Worm (Caenorhabditis elegans) whole organism, midembryonic: ENCODE results near the gene T24H7.9.

Experiments
- T22C8.4 ChIP-seq: fragments of 200-800 bp; sonication (Bioruptor generic); IDR thresholded peaks from 2 replicates; pipeline ENCODE4 v1.3.6; 2022; ENCODE audit warnings: missing genetic modification characterization, missing compliant biosample characterization
- cog-1 ChIP-seq: sonication (generic microtip); optimal IDR thresholded peaks from 2 replicates; lab custom pipeline; 2016; ENCODE audit warnings: missing genetic modification characterization, missing compliant biosample characterization
- flt-1 ChIP-seq: fragments of 200-800 bp; sonication (Bioruptor generic); IDR thresholded peaks from 2 replicates; pipeline ENCODE4 v1.3.6; 2022; ENCODE audit warnings: missing genetic modification characterization, missing compliant biosample characterization
- klf-2 ChIP-seq: fragments of 200-800 bp; sonication (Bioruptor generic); conservative IDR thresholded peaks from 2 replicates; pipeline ENCODE4 v1.3.6; 2022; ENCODE audit warnings: missing genetic modification reagents, missing genetic modification characterization, missing compliant biosample characterization
- med-1 ChIP-seq: sonication (generic microtip); optimal IDR thresholded peaks from 2 replicates; lab custom pipeline; 2017; ENCODE audit warnings: missing genetic modification characterization, mild to moderate bottlenecking, missing compliant biosample characterization, antibody characterized with exemption, missing genetic modification reagents; ENCODE audit not compliant: insufficient read depth
- ref-1 ChIP-seq: fragments of 200-800 bp; sonication (Bioruptor generic); conservative IDR thresholded peaks from 2 replicates; pipeline ENCODE4 v1.3.6; 2022; ENCODE audit warnings: missing genetic modification reagents, missing genetic modification characterization, missing compliant biosample characterization
- tab-1 ChIP-seq: fragments of 200-800 bp; sonication (Bioruptor generic); IDR thresholded peaks from 2 replicates; pipeline ENCODE4 v1.3.6; 2022; ENCODE audit warnings: missing genetic modification characterization, missing compliant biosample characterization
- ztf-23 ChIP-seq: fragments of 200-800 bp; sonication (Bioruptor generic); IDR thresholded peaks from 2 replicates; pipeline ENCODE4 v1.3.6; 2022; ENCODE audit warnings: missing genetic modification reagents, missing genetic modification characterization, missing compliant biosample characterization
- ztf-29 ChIP-seq: fragments of 200-800 bp; sonication (Bioruptor generic); IDR thresholded peaks from 2 replicates; pipeline ENCODE4 v1.3.6; 2022; ENCODE audit warnings: missing genetic modification reagents, missing genetic modification characterization, missing compliant biosample characterization

The T24H7.9 gene

DNA sequence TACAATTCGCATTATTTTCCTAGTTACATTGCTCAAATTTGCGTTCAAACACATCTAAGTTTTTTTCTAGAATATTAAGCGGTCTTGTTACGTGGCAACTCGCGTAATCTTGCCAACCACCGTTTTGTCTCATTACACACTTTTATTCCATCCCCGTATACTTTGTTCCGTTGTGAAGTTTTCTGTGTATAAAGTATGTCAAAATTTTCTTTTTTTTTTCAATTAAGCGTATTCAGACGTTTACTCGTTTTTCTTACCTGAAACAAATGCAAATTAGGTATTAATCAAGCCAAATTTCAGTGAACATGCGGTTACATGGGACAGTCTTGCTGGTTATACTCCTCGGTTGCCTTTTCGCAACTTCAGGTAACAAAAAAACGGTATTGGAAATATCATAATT, 11.7 kb upstream of the T24H7.9 start, which contains the start of gene T24H7.2:
Gene T24H7.2, plus strand, starts transcription at position 301 of the 400 bp plus-strand sequence.
- TF ChIP-seq ztf-23 (GFP tag; lab: Robert Waterston, UW) (no peak), cog-1 (tag; lab: Kevin White, UChicago) (no peak)

DNA sequence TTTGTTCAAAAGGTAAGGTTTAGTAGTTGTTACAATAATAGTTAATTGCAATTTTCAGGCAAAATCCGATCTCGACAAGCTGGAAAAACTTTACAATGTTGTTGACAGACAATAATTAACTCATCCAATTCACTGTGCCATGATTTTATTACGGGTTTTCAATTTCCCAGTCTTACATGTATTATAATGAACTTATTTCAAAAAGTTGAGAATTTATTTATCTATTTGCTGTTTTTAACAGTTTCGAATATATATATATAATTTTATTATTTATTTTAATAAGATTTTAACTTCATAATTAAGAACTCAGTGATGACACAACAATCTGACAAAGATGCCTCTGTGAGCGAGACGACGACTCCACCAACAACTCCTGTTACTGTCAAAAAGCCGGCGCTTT, 10.7 kb upstream of the T24H7.9 start, which contains the start of gene lelo-1:
Gene lelo-1, plus strand, starts transcription at position 301 of the 400 bp plus-strand sequence.
- no peak for TF ChIP-seq T22C8.4 (GFP tag; lab: Robert Waterston, UW)
- no peak for TF ChIP-seq flt-1
- TF ChIP-seq med-1 (GFP tag; lab: Kevin White, UChicago): no peak
- TF ChIP-seq ztf-29: no peak
- no peak for TF ChIP-seq ztf-23 (GFP tag; lab: Robert Waterston, UW)
- TF ChIP-seq ref-1: no peak
- no peak for TF ChIP-seq cog-1 (tag; lab: Kevin White, UChicago)
- TF ChIP-seq tab-1 (GFP tag; lab: Robert Waterston, UW): no peak
- TF ChIP-seq klf-2 (GFP tag; lab: Robert Waterston, UW): no peak

DNA sequence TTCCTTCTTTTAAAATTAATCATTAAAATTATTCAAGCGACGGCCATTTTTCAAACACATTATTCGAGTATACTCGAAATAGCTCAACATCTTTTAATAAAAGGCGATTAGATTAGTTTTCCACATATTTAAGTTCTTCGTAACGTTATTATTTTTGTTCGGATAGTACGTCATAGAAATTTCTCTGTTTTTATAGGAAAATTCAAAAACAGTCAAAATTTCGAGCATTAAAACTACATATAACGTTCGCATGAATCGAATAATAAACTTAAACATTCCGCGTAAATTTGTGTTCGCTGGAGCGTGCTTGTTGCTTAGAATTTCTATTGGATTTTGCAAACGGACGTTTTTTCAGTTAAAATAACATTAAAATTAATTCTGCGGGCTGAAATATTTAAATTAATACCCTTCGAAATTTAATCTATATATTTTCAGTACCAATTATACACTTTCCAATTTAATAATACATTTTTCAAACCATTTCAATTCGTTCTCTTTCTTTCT, 9.9 kb upstream of the T24H7.9 start, which contains the start of gene blos-4:
Gene blos-4, plus strand, starts transcription at position 51 of the 504 bp plus-strand sequence.
- no peak for TF ChIP-seq cog-1 (tag; lab: Kevin White, UChicago)
- no peak for TF ChIP-seq med-1 (GFP tag; lab: Kevin White, UChicago)
- no peak for TF ChIP-seq ztf-23 (GFP tag; lab: Robert Waterston, UW)
- no peak for TF ChIP-seq flt-1
- TF ChIP-seq tab-1 (GFP tag; lab: Robert Waterston, UW): no peak
- TF ChIP-seq T22C8.4 (GFP tag; lab: Robert Waterston, UW): no peak
- TF ChIP-seq klf-2 (GFP tag; lab: Robert Waterston, UW): no peak
- no peak for TF ChIP-seq ref-1
- TF ChIP-seq ztf-29: no peak

DNA sequence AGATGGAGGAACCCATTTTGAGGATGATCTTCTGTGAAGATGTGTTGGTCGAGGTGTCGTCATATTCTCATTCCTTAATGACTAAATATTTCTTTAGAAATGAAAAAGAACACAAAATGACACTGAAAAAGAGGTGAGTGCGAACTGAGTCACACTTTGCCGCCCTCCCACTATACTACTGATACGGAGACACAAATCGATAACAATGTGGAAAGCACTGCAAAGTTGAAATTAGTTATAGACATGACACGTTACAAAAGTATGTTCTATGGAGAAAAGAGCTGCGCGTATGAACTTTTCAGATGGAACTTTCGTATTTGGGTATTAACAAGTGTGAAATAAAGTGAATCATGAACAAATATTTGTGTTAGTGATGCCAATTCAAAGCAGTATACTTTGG, 8.9 kb upstream of the T24H7.9 start, which contains the start of gene tat-4:
Gene tat-4, minus strand, starts transcription at position 117 of the 400 bp plus-strand sequence.
- TF ChIP-seq cog-1 (tag; lab: Kevin White, UChicago) (no peak), ztf-23 (GFP tag; lab: Robert Waterston, UW) (no peak), ztf-29 (no peak), flt-1 (no peak), tab-1 (GFP tag; lab: Robert Waterston, UW) (no peak), med-1 (GFP tag; lab: Kevin White, UChicago) (no peak), ref-1 (no peak), T22C8.4 (GFP tag; lab: Robert Waterston, UW) (no peak), klf-2 (GFP tag; lab: Robert Waterston, UW) (no peak)

DNA sequence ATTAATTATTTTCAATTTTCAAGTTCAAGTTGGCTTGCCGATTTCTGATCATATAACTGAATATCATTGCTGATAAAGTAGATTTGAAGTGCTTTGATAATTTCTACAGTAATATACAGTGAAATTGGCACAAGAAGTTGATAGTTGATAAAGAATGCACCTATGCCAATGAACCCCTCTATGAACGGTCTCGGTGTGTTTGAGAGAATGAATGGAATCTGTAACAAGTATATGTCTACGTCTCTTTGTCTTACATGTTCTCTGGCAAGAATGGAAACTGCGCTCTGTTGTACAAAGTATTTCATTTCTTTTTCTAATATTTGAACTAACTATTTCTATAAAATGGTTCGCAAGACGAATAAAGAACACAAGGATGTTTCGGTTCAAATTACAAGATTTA, 6.5 kb upstream of the T24H7.9 start, which contains the start of gene T24H7.8:
Gene T24H7.8, plus strand, starts transcription at position 301 of the 400 bp plus-strand sequence.
- TF ChIP-seq flt-1 (no peak), med-1 (GFP tag; lab: Kevin White, UChicago) (no peak), ztf-23 (GFP tag; lab: Robert Waterston, UW) (no peak)

DNA sequence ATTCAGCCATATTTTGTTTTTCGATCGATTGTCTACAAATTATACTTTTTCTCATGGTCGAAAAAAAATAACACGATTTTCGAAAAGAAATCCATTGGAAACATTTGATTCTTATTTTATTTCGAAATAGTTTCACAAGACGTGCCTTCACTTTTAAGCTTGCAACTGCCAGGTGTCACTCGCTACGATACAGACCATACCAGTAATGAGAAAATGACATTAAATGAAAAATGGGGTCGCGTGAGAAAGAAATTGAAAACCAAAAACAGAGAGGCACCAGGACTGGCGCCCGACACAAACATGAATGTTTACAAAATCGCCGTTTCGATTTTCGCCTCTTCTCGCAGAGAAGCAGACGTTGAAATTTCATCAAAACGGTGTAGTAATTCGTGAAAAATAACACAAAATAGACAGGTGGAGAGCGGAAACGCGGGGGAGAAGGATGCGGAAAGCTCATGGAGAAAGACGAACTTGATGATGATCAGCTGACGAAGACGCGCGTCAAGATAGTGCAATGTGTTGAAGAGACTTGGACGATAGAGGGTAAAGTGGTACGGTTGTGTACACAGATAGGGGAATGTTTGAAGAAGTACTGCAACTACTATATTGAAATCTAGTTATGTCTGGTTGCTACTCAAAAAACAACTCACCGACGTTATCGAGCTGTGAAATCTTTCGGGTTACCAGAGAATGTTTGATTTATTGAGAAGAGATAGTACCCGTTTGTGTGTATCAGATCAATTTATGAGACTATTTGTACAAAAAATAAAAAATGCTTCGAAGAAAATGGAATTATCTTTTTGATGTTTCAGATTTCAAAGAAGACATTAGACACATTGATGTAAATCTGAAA, 1.0 kb upstream of the T24H7.9 start:
- TF ChIP-seq tab-1 (GFP tag; lab: Robert Waterston, UW) (no peak), cog-1 (tag; lab: Kevin White, UChicago) (no peak), klf-2 (GFP tag; lab: Robert Waterston, UW) (no peak), T22C8.4 (GFP tag; lab: Robert Waterston, UW) (no peak), med-1 (GFP tag; lab: Kevin White, UChicago) (no peak), ref-1 (no peak), ztf-29 (no peak), flt-1 (no peak), ztf-23 (GFP tag; lab: Robert Waterston, UW) (no peak)

DNA sequence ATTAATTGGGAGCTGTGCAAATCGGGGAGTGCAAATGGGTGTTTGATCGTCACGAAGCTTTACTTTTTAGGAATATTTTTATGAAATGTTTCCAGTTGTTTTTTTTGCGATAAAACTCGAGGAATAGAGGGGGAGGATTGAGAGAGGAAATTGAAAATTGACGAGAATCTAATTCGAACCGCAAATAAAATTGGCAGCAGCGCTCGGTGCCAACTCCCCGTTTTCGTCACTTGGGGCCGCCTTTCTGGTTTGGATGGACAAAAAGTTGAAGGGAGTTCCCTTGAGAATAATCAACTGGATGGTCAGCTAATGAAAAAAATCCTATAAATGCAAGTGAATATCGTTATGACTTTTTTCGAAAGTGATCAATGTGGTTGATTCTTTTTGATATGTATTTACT, 5.2 kb downstream of the T24H7.9 start:
- TF ChIP-seq T22C8.4 (GFP tag; lab: Robert Waterston, UW): no peak
- no peak for TF ChIP-seq med-1 (GFP tag; lab: Kevin White, UChicago)
- TF ChIP-seq flt-1: no peak
- no peak for TF ChIP-seq klf-2 (GFP tag; lab: Robert Waterston, UW)
- TF ChIP-seq ztf-29: no peak
- TF ChIP-seq ref-1: no peak
- no peak for TF ChIP-seq tab-1 (GFP tag; lab: Robert Waterston, UW)
- TF ChIP-seq cog-1 (tag; lab: Kevin White, UChicago): no peak
- no peak for TF ChIP-seq ztf-23 (GFP tag; lab: Robert Waterston, UW)

DNA sequence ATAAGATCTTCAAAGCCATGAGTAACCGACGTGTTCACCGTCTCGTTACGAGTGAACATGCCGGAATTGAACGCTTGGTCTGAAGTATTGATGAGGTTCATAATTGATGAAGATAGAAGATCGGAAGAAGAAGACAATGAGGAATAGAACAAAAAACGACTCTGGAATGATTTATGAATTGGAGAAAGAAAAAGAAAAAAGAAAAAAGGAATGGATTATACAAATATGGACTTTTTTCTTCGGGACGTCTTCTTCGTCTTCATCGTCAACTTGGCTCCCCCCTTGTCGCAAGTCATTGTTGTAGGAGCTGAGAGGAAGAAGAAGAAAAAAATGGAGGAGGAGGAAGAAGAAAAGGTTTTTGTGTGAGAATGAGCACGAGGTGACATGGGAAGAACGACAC, 8.3 kb downstream of the T24H7.9 start, which contains the start of gene srsy-2:
Gene srsy-2, minus strand, starts transcription at position 101 of the 400 bp plus-strand sequence.
- TF ChIP-seq ref-1: no peak
- no peak for TF ChIP-seq ztf-23 (GFP tag; lab: Robert Waterston, UW)
- no peak for TF ChIP-seq ztf-29
- TF ChIP-seq flt-1: no peak
- TF ChIP-seq tab-1 (GFP tag; lab: Robert Waterston, UW): no peak
- TF ChIP-seq cog-1 (tag; lab: Kevin White, UChicago): no peak
- TF ChIP-seq klf-2 (GFP tag; lab: Robert Waterston, UW): no peak
- no peak for TF ChIP-seq T22C8.4 (GFP tag; lab: Robert Waterston, UW)
- no peak for TF ChIP-seq med-1 (GFP tag; lab: Kevin White, UChicago)

DNA sequence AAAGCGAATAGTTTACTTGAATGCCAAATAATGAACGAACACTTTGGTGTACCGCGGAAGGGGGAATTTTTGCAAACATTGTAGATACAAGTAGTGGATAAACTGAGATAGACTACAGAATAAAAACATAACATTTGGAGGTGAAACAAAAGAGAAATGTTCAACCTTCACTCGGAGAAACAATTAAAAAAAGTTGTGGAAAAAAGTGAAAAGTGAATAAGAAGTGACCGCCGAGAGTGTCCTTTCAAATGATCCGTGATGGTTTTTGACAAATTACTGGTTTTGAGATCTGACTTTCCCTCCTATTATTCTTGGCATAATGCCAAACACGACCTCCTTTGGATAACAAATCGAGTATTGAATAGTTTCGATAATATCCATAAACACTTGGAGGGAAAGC, 11.6 kb downstream of the T24H7.9 start:
- TF ChIP-seq ztf-29 (no peak), ztf-23 (GFP tag; lab: Robert Waterston, UW) (no peak), ref-1 (no peak), med-1 (GFP tag; lab: Kevin White, UChicago) (no peak), cog-1 (tag; lab: Kevin White, UChicago) (no peak), flt-1 (no peak), klf-2 (GFP tag; lab: Robert Waterston, UW) (no peak), tab-1 (GFP tag; lab: Robert Waterston, UW) (no peak), T22C8.4 (GFP tag; lab: Robert Waterston, UW) (no peak)
